Worm (Caenorhabditis elegans) whole organism, L4 larva: Measurements from ENCODE around the gene anmt-2.

Experiments used
- F26F4.8 ChIP-seq: fragments of 200-800 bp; sonication (Bioruptor generic); conservative IDR thresholded peaks from 2 replicates; pipeline ENCODE4 v1.3.6; 2022; ENCODE audit warnings: missing genetic modification characterization, missing compliant biosample characterization
- F37D6.2 ChIP-seq: sonication (generic microtip); optimal IDR thresholded peaks from 2 replicates; lab custom pipeline; 2016; ENCODE audit warnings: mild to moderate bottlenecking, missing genetic modification characterization, missing compliant biosample characterization
- Y48G9A.11 ChIP-seq: fragments of 200-800 bp; sonication (Bioruptor generic); IDR thresholded peaks from 2 replicates; pipeline ENCODE4 v1.3.6; 2022; ENCODE audit warnings: missing genetic modification reagents, missing genetic modification characterization, missing compliant biosample characterization
- aha-1 ChIP-seq: fragments of 150-350 bp; peaks from one replicate; lab custom pipeline; 2014; ENCODE audit warnings: missing biosample characterization, missing genetic modification characterization
- ama-1 ChIP-seq: fragments of 150-350 bp; optimal IDR thresholded peaks from 2 replicates; lab custom pipeline; 2014; ENCODE audit warnings: inconsistent platforms, mixed read lengths
- arid-1 ChIP-seq: fragments of 200-800 bp; sonication (Bioruptor generic); conservative IDR thresholded peaks from 2 replicates; pipeline ENCODE4 v1.3.6; 2022; ENCODE audit warnings: missing genetic modification reagents, missing genetic modification characterization, missing compliant biosample characterization
- ceh-44 ChIP-seq: fragments of 200-800 bp; sonication (Bioruptor generic); IDR thresholded peaks from 2 replicates; pipeline ENCODE4 v1.3.6; 2022; ENCODE audit warnings: missing genetic modification reagents, missing genetic modification characterization, missing compliant biosample characterization
- ceh-82 ChIP-seq: sonication (generic microtip); optimal IDR thresholded peaks from 2 replicates; lab custom pipeline; 2017; ENCODE audit warnings: missing biosample characterization, missing genetic modification characterization
- daf-16 ChIP-seq, 3 experiments: sonication (generic microtip); optimal IDR thresholded peaks; 2 replicates each; lab custom pipeline; 2016 to 2017; ENCODE audit warnings: missing genetic modification characterization in 3 of 3, missing genetic modification reagents in 3 of 3, mild to moderate bottlenecking in 2 of 3, missing compliant biosample characterization in 2 of 3, missing biosample characterization in 1 of 3, moderate library complexity in 1 of 3
- daf-8 ChIP-seq: fragments of 200-800 bp; sonication (Bioruptor generic); IDR thresholded peaks from 2 replicates; pipeline ENCODE4 v1.3.6; 2022; ENCODE audit warnings: missing genetic modification characterization, missing compliant biosample characterization
- dve-1 ChIP-seq: sonication (generic microtip); optimal IDR thresholded peaks from 2 replicates; lab custom pipeline; 2017; ENCODE audit warnings: antibody characterized with exemption, mild to moderate bottlenecking, missing genetic modification characterization, missing compliant biosample characterization; ENCODE audit not compliant: insufficient read depth
- egl-43 ChIP-seq: fragments of 200-800 bp; sonication (Bioruptor generic); IDR thresholded peaks from 2 replicates; pipeline ENCODE4 v1.3.6; 2022; ENCODE audit warnings: missing genetic modification reagents, missing genetic modification characterization, missing compliant biosample characterization
- gei-8 ChIP-seq: fragments of 200-800 bp; sonication (Bioruptor generic); optimal IDR thresholded peaks from 2 replicates; lab custom pipeline; 2018; ENCODE audit warnings: mild to moderate bottlenecking, missing genetic modification characterization, missing compliant biosample characterization
- hlh-11 ChIP-seq: fragments of 200-800 bp; sonication (Bioruptor generic); optimal IDR thresholded peaks from 2 replicates; lab custom pipeline; 2018; ENCODE audit warnings: mild to moderate bottlenecking, missing genetic modification characterization, missing compliant biosample characterization
- jun-1 ChIP-seq: fragments of 150-350 bp; optimal IDR thresholded peaks from 2 replicates; lab custom pipeline; 2014; ENCODE audit warnings: missing biosample characterization, missing genetic modification reagents, missing genetic modification characterization
- lin-1 ChIP-seq: fragments of 200-800 bp; sonication (Bioruptor generic); IDR thresholded peaks from 2 replicates; pipeline ENCODE4 v1.3.6; 2022; ENCODE audit warnings: missing genetic modification reagents, missing genetic modification characterization, missing compliant biosample characterization
- lin-13 ChIP-seq: fragments of 150-350 bp; optimal IDR thresholded peaks from 2 replicates; lab custom pipeline; 2014; ENCODE audit warnings: missing biosample characterization, missing genetic modification reagents, missing genetic modification characterization
- lin-29 ChIP-seq: fragments of 200-800 bp; sonication (Bioruptor generic); IDR thresholded peaks from 2 replicates; pipeline ENCODE4 v1.3.6; 2022; ENCODE audit warnings: missing genetic modification reagents, missing genetic modification characterization, missing compliant biosample characterization
- lir-3 ChIP-seq: sonication (generic microtip); optimal IDR thresholded peaks from 2 replicates; lab custom pipeline; 2016; ENCODE audit warnings: mild to moderate bottlenecking, missing genetic modification characterization, missing compliant biosample characterization
- madf-5 ChIP-seq, 2 experiments: fragments of 200-800 bp; sonication (Bioruptor generic); IDR thresholded peaks; 2 replicates each; pipeline ENCODE4 v1.3.6; 2022; ENCODE audit warnings: missing compliant biosample characterization in 2 of 2, missing genetic modification characterization in 2 of 2
- madf-9 ChIP-seq: fragments of 200-800 bp; sonication (Bioruptor generic); conservative IDR thresholded peaks from 2 replicates; pipeline ENCODE4 v1.3.6; 2022; ENCODE audit warnings: missing genetic modification reagents, missing genetic modification characterization, missing compliant biosample characterization
- mep-1 ChIP-seq: fragments of 150-350 bp; sonication (generic microtip); optimal IDR thresholded peaks from 3 replicates; lab custom pipeline; 2014; ENCODE audit warnings: missing biosample characterization, missing genetic modification characterization
- mxl-2 ChIP-seq: fragments of 200-800 bp; sonication (Bioruptor generic); conservative IDR thresholded peaks from 2 replicates; pipeline ENCODE4 v1.3.6; 2022; ENCODE audit warnings: missing genetic modification reagents, missing genetic modification characterization, missing compliant biosample characterization
- mxl-3 ChIP-seq: fragments of 200-800 bp; sonication (Bioruptor generic); optimal IDR thresholded peaks from 2 replicates; lab custom pipeline; 2018; ENCODE audit warnings: mild to moderate bottlenecking, missing genetic modification characterization, missing compliant biosample characterization
- nhr-10 ChIP-seq: fragments of 150-350 bp; optimal IDR thresholded peaks from 2 replicates; lab custom pipeline; 2014; ENCODE audit warnings: missing biosample characterization, missing genetic modification characterization
- nhr-11 ChIP-seq: fragments of 150-350 bp; optimal IDR thresholded peaks from 2 replicates; lab custom pipeline; 2014; ENCODE audit warnings: missing biosample characterization, missing genetic modification characterization
- nhr-111 ChIP-seq: fragments of 200-800 bp; sonication (Bioruptor generic); optimal IDR thresholded peaks from 2 replicates; lab custom pipeline; 2018; ENCODE audit warnings: mild to moderate bottlenecking, missing genetic modification characterization, missing compliant biosample characterization
- nhr-237 ChIP-seq: sonication (generic microtip); optimal IDR thresholded peaks from 2 replicates; lab custom pipeline; 2017; ENCODE audit warnings: missing biosample characterization, missing genetic modification characterization
- php-3 ChIP-seq: fragments of 200-800 bp; sonication (Bioruptor generic); IDR thresholded peaks from 2 replicates; pipeline ENCODE4 v1.3.6; 2022; ENCODE audit warnings: missing genetic modification reagents, missing genetic modification characterization, missing compliant biosample characterization
- pqm-1 ChIP-seq: sonication (generic microtip); optimal IDR thresholded peaks from 2 replicates; lab custom pipeline; 2017; ENCODE audit warnings: missing biosample characterization, missing genetic modification characterization
- rbr-2 ChIP-seq: sonication (generic microtip); optimal IDR thresholded peaks from 2 replicates; lab custom pipeline; 2016; ENCODE audit warnings: missing genotype, missing genetic modification characterization, missing compliant biosample characterization
- saeg-2 ChIP-seq: fragments of 200-800 bp; sonication (Bioruptor generic); IDR thresholded peaks from 2 replicates; pipeline ENCODE4 v1.3.6; 2022; ENCODE audit warnings: missing genetic modification reagents, missing genetic modification characterization, missing compliant biosample characterization
- sdz-12 ChIP-seq: fragments of 200-800 bp; sonication (Bioruptor generic); optimal IDR thresholded peaks from 2 replicates; lab custom pipeline; 2018; ENCODE audit warnings: mild to moderate bottlenecking, missing genetic modification characterization, missing compliant biosample characterization
- set-16 ChIP-seq: fragments of 200-800 bp; sonication (Bioruptor generic); IDR thresholded peaks from 2 replicates; pipeline ENCODE4 v1.3.6; 2022; ENCODE audit warnings: missing genetic modification reagents, missing genetic modification characterization, missing compliant biosample characterization
- skn-1 ChIP-seq: fragments of 150-350 bp; optimal IDR thresholded peaks from 2 replicates; lab custom pipeline; 2014; ENCODE audit warnings: missing biosample characterization, missing genetic modification characterization
- tra-1 ChIP-seq: fragments of 200-800 bp; sonication (Bioruptor generic); IDR thresholded peaks from 2 replicates; pipeline ENCODE4 v1.3.6; 2022; ENCODE audit warnings: missing genetic modification reagents, missing genetic modification characterization, missing compliant biosample characterization
- unc-62 ChIP-seq, 3 experiments: fragments of 150-350 bp in 1 of 3; sonication (generic microtip); optimal IDR thresholded peaks in 2 of 3; peaks in 1 of 3; 1 replicate in 1 of 3; 2 replicates in 2 of 3; lab custom pipeline; 2014 to 2017; ENCODE audit warnings: missing biosample characterization in 3 of 3, missing genetic modification characterization in 3 of 3, missing genetic modification reagents in 3 of 3, missing genotype in 1 of 3
- vab-7 ChIP-seq: fragments of 200-800 bp; sonication (Bioruptor generic); IDR thresholded peaks from 2 replicates; pipeline ENCODE4 v1.3.6; 2022; ENCODE audit warnings: missing genetic modification reagents, missing genetic modification characterization, missing compliant biosample characterization
- ztf-11 ChIP-seq: fragments of 150-350 bp; optimal IDR thresholded peaks from 2 replicates; lab custom pipeline; 2014; ENCODE audit warnings: missing biosample characterization, missing genetic modification characterization
- ztf-7 ChIP-seq: fragments of 150-350 bp; optimal IDR thresholded peaks from 2 replicates; lab custom pipeline; 2014; ENCODE audit warnings: missing biosample characterization, missing genetic modification characterization

The anmt-2 gene

DNA sequence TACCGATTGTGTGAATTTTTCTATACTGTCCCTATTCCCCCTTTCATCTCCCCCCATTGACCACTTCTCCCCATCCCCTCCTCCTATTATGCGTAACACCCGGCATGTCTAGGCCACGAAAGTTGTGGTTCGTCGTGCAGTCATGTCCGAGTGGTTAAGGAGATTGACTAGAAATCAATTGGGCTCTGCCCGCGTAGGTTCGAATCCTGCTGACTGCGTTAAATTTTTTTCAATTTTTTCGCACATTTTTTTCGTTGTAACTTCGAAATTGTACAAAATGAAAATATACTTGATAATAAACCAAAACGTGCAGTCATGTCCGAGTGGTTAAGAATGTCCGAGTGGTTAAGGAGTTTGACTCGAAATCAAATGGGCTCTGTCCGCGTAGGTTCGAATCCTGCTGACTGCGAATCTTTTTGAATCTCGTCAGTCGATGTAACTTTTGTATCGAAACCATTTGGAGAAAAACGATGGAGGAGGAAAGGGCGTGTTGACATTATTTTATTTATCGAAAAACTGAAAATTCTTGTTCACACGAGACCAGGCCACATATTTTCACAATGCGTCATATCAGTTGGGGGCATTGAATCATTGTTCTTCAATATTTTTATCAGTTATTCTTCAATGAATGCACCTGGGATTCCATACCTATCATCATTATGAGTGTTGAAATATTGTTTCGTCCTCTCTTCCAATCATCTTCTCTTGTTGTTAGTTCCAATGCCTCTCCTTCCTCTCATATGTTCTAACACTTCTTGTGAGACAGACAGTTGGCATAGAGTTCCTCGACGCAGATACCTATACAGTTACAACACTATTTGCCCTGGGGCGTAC is 1.3 kb upstream of the anmt-2 start, which contains the start of gene nfm-1 (continued):
- no peak for TF ChIP-seq F37D6.2 (tag; lab: Kevin White, UChicago)
- TF ChIP-seq egl-43 = peak; percentile 93
- peak; percentile 65 for TF ChIP-seq gei-8 (GFP tag; lab: Kevin White, UChicago)
- TF ChIP-seq madf-9 = peak; percentile 71
- peak; percentile 54 for TF ChIP-seq lin-13 (GFP tag; lab: Kevin White, UChicago)
- TF ChIP-seq ztf-11 (tag; lab: Kevin White, UChicago) = no peak
- no peak for TF ChIP-seq ceh-82 (tag; lab: Kevin White, UChicago)
- TF ChIP-seq nhr-10 (tag; lab: Kevin White, UChicago) = peak; percentile 16
- peak; percentile 77 for TF ChIP-seq vab-7
- TF ChIP-seq sdz-12 (GFP tag; lab: Kevin White, UChicago) = peak; percentile 65
- TF ChIP-seq lir-3 (tag; lab: Kevin White, UChicago) = peak; percentile 8
- TF ChIP-seq ztf-7 (tag; lab: Kevin White, UChicago) = peak; percentile 40
- peak; percentile 80; the same call in 1 of the 2 replicates for TF ChIP-seq ceh-44 (GFP tag; lab: Robert Waterston, UW)
- TF ChIP-seq F26F4.8 (GFP tag; lab: Robert Waterston, UW) = peak; percentile 88
- TF ChIP-seq mxl-2 (GFP tag; lab: Robert Waterston, UW) = no peak; the same call in 1 of the 2 replicates
- peak; percentile 2 for TF ChIP-seq jun-1 (tag; lab: Kevin White, UChicago)
- peak; percentile 24 for TF ChIP-seq rbr-2 (tag; lab: Kevin White, UChicago)
- TF ChIP-seq, all 104 proteins: peak for 72

DNA sequence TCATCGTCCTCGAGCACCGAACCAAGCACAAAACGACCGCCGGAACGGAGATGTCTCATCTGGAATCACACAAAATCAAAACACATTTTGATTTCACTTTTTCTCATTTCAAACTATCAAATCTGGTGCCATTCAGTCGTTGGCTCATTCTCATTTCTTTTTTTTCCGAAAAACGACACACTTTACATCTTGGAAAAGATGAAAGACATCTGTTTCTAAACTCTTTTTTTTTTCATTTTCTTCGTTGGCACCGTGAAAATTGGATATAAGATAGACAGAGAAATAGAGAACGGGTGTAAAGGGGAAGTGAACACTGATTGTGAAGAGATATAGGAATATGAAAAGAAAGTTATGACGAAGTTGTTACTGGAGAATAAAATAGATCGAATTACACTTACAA is 1.8 kb downstream of the anmt-2 start:
- TF ChIP-seq mep-1 (tag; lab: Kevin White, UChicago) (no peak), skn-1 (no peak), lin-1 (no peak), ama-1 (lab: Kevin White, UChicago) (no peak), nhr-11 (tag; lab: Kevin White, UChicago) (no peak)

DNA sequence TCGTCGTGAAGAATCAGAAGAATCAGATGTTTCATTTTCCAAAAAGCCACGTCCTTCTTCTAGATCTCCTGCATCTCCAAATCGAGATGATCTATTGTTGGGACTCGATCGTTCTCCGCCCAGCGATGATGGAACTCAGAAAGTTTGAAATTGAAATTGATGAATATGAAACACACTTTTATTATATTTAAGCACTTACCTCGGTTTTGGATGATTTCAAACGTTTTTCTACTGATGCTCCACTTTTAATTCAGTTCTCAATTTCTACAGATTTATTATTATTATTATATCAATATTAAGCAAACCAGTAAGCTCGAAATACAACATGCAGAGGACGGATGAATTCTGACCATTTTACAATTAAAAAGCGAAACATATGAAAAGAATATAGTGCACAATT is 3.0 kb downstream of the anmt-2 start:
- no peak for TF ChIP-seq dve-1
- TF ChIP-seq vab-7 = no peak
- peak in 1 of 2 experiments; percentile 76 for TF ChIP-seq unc-62 (GFP tag; optimal IDR thresholded peaks at IDR 0.05 in 1 of 2; lab: Kevin White, UChicago)
- no peak for TF ChIP-seq unc-62 (tag; optimal IDR thresholded peaks at IDR 0.05; lab: Kevin White, UChicago)
- TF ChIP-seq aha-1 (tag; lab: Kevin White, UChicago) = peak; percentile 67
- no peak for TF ChIP-seq tra-1 (GFP tag; lab: Robert Waterston, UW)

DNA sequence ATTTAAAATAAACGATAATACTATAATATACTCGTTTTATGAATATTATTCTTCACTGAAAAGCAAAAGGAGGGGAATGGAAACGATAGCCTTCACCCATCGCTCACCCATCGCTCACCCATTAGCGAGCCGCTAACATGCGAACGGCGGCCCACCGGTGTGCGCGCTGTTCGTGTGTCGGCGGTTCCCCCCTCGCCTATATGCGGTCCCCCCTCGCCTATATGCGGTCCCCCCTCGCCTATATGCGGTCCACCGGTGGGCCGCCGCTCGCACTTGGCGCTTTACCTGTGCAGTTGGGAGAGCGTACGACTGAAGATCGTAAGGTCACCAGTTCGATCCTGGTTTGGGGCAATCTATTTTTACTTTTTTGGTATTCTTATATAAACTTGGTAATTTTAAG is 4.4 kb downstream of the anmt-2 start:
- TF ChIP-seq set-16 (GFP tag; lab: Robert Waterston, UW) (peak; percentile 93), egl-43 (0 out of 2 replicates have a peak, but pooled peaks have one; percentile 17)

DNA sequence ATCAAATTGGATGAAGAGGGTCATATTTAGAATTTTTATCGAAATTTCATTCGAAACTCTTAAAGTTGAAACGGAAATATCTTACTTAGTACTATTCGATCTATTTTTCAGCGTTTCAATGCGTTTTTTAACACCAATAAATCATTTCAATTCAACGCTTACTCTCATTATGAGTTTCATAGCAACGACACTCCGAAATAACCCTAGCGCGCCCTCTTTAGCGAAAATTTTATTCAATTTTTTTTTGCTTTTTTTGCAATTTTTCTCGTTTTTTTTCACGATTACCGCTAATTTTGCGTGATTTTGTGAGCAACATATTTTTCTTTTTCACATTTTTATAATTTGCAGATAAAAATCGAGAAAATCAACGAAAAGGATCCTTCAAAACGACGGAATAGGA is 5.5 kb downstream of the anmt-2 start:
- peak; percentile 71; the same call in 1 of the 2 replicates for TF ChIP-seq Y48G9A.11

DNA sequence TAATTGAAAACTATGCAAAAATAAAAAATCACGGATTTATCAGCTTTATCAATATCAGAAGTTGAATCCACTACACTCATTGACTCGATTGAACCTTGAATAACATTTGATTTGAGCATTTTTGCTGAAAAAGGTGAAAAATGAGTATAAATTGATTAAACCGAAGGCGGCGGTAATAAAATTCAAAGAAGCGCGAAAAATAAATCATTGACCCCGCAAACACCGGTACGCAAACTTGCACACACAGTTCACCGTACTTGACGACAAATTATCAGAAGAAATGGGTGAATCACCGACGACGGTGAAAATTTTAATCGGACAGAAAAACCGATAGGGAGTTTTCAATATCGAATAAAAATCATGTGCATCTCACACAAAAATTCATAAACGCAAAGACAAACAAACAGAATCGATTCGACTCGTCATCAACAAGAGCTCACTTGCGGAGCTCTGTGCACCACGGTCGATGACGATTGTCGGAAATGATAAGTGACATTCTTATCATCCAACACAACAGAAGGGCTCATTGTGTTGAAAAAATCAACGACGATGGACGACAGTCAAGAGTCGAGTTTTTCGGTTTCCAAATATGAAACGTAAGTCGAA is 8.0 kb downstream of the anmt-2 start, which contains the start of the genes wht-7 and Y42G9A.1:
Gene wht-7, minus strand, starts transcription at position 131 of the 606 bp plus-strand sequence.
Gene Y42G9A.1, plus strand, starts transcription at position 495 of the 606 bp plus-strand sequence.
- TF ChIP-seq saeg-2 = 0 out of 2 replicates have a peak, but pooled peaks have one; percentile 23
- TF ChIP-seq dve-1 = peak; percentile 68
- no peak for TF ChIP-seq lin-29 (GFP tag; lab: Robert Waterston, UW)
- peak; percentile 25 for TF ChIP-seq mxl-3 (GFP tag; lab: Kevin White, UChicago)
- peak; percentile 71 for TF ChIP-seq hlh-11 (tag; lab: Kevin White, UChicago)
- no peak for TF ChIP-seq madf-5 (GFP tag; IDR thresholded peaks at IDR 0.05; lab: Robert Waterston, UW)
- peak; percentile 26 for TF ChIP-seq pqm-1
- TF ChIP-seq daf-16 (GFP tag; optimal IDR thresholded peaks at IDR 0.05; lab: Kevin White, UChicago) = no peak
- peak; percentile 92 for TF ChIP-seq daf-16 (tag; optimal IDR thresholded peaks at IDR 0.05; lab: Kevin White, UChicago)
- TF ChIP-seq daf-8 (GFP tag; lab: Robert Waterston, UW) = no peak
- TF ChIP-seq arid-1 (GFP tag; lab: Robert Waterston, UW) = 0 out of 2 replicates have a peak, but pooled peaks have one; percentile 7
- TF ChIP-seq php-3 (GFP tag; lab: Robert Waterston, UW) = 0 out of 2 replicates have a peak, but pooled peaks have one; percentile 46
- no peak for TF ChIP-seq nhr-237 (tag; lab: Kevin White, UChicago)
- peak; percentile 42; the same call in 1 of the 2 replicates for TF ChIP-seq Y48G9A.11
- TF ChIP-seq nhr-111 (GFP tag; lab: Kevin White, UChicago) = no peak
